Worm (Caenorhabditis elegans): ENCODE measurements around the gene F28E10.1.

F28E10.1 gene

ce11 chrIV:4570599-4570998 is 2.0 kb downstream of the F28E10.1 start:
- peak; percentile 9 for TF ChIP-seq irx-1 (tag; optimal IDR thresholded peaks at IDR 0.05)
- no peak for TF ChIP-seq ceh-90 (tag; optimal IDR thresholded peaks at IDR 0.05)
- peak; percentile 9 for TF ChIP-seq lin-13 (GFP tag; optimal IDR thresholded peaks at IDR 0.05)
- TF ChIP-seq efl-3 (GFP tag; optimal IDR thresholded peaks at IDR 0.05), result no peak
- no peak for TF ChIP-seq swsn-7 (tag; optimal IDR thresholded peaks at IDR 0.05)
- peak; percentile 24 for TF ChIP-seq nhr-71 (tag; optimal IDR thresholded peaks at IDR 0.05)
- no peak for TF ChIP-seq efl-1 (optimal IDR thresholded peaks at IDR 0.05)
- TF ChIP-seq efl-1 (GFP tag; optimal IDR thresholded peaks at IDR 0.05 in 1 of 2), result peak in 1 of 2 experiments; percentile 2
- peak; percentile 64 for TF ChIP-seq fkh-8 (tag; optimal IDR thresholded peaks at IDR 0.05)
- peak; percentile 79 for TF ChIP-seq lin-14 (GFP tag; optimal IDR thresholded peaks at IDR 0.05)
- TF ChIP-seq fkh-10 (GFP tag; optimal IDR thresholded peaks at IDR 0.05), result peak; percentile 77
- TF ChIP-seq nhr-47 (tag; optimal IDR thresholded peaks at IDR 0.05), result peak; percentile 27

- TF ChIP-seq nhr-237 (tag; optimal IDR thresholded peaks at IDR 0.05), result no peak
- no peak for TF ChIP-seq zag-1 (tag; optimal IDR thresholded peaks at IDR 0.05)
- no peak for TF ChIP-seq tlp-1 (tag; optimal IDR thresholded peaks at IDR 0.05)
- TF ChIP-seq unc-98 (GFP tag; IDR thresholded peaks at IDR 0.05), result no peak
- no peak for TF ChIP-seq nhr-85 (tag)
- TF ChIP-seq nhr-47 (tag; optimal IDR thresholded peaks at IDR 0.05), result peak; percentile 6
- TF ChIP-seq ceh-90 (tag; optimal IDR thresholded peaks at IDR 0.05), result no peak
- TF ChIP-seq blmp-1 (tag; optimal IDR thresholded peaks at IDR 0.05), result no peak
- peak; percentile 52 for TF ChIP-seq lin-14 (GFP tag; optimal IDR thresholded peaks at IDR 0.05)
- TF ChIP-seq ceh-82 (tag; optimal IDR thresholded peaks at IDR 0.05), result peak in 1 of 3 experiments; percentile 26
- TF ChIP-seq xbp-1 (tag; optimal IDR thresholded peaks at IDR 0.05), result no peak
- TF ChIP-seq ztf-11 (tag; optimal IDR thresholded peaks at IDR 0.05), result no peak
- no peak for TF ChIP-seq mef-2 (tag; optimal IDR thresholded peaks at IDR 0.05)
- no peak for TF ChIP-seq hpl-2 (GFP tag; optimal IDR thresholded peaks at IDR 0.05)
- no peak for TF ChIP-seq C34B4.2 (tag; optimal IDR thresholded peaks at IDR 0.05)
- TF ChIP-seq ztf-4 (tag; optimal IDR thresholded peaks at IDR 0.05), result no peak
- peak; percentile 9 for TF ChIP-seq ceh-8 (GFP tag; optimal IDR thresholded peaks at IDR 0.05)
- TF ChIP-seq sox-4 (tag; optimal IDR thresholded peaks at IDR 0.05), result no peak
- TF ChIP-seq skn-1 (tag; optimal IDR thresholded peaks at IDR 0.05), result no peak
- no peak for TF ChIP-seq nhr-77 (tag; optimal IDR thresholded peaks at IDR 0.05)
- TF ChIP-seq egl-13 (tag; optimal IDR thresholded peaks at IDR 0.05), result no peak
These were observed 5.4 kb downstream of the F28E10.1 start for ce11 chrIV:4574051-4574450.

- TF ChIP-seq nhr-12 (tag; optimal IDR thresholded peaks at IDR 0.05) (no peak), nhr-85 (tag) (no peak), Y116A8C.19 (tag; optimal IDR thresholded peaks at IDR 0.05; ENCODE audit: borderline replicate concordance) (no peak), lin-39 (tag; optimal IDR thresholded peaks at IDR 0.05) (no peak), pag-3 (tag; optimal IDR thresholded peaks at IDR 0.05; ENCODE audit: borderline replicate concordance, insufficient read depth) (no peak), nhr-28 (tag; optimal IDR thresholded peaks at IDR 0.05) (no peak), mep-1 (tag; optimal IDR thresholded peaks at IDR 0.05) (no peak), irx-1 (tag; optimal IDR thresholded peaks at IDR 0.05) (no peak), ceh-8 (GFP tag; optimal IDR thresholded peaks at IDR 0.05) (no peak), jun-1 (tag; optimal IDR thresholded peaks at IDR 0.05) (no peak), tbx-2 (tag; optimal IDR thresholded peaks at IDR 0.05) (no peak), efl-1 (optimal IDR thresholded peaks at IDR 0.05) (no peak), efl-1 (GFP tag; optimal IDR thresholded peaks at IDR 0.05 in 1 of 2) (no peak), pqm-1 (tag; optimal IDR thresholded peaks at IDR 0.05) (no peak), mef-2 (tag; optimal IDR thresholded peaks at IDR 0.05) (no peak), C04F5.9 (tag; optimal IDR thresholded peaks at IDR 0.05) (no peak)
These were observed 8.2 kb downstream of the F28E10.1 start for ce11 chrIV:4576847-4577246.

ce11 chrIV:4579472-4579871 is 10.8 kb downstream of the F28E10.1 start:
- no peak for TF ChIP-seq efl-1 (optimal IDR thresholded peaks at IDR 0.05)
- peak in 1 of 2 experiments; percentile 28 for TF ChIP-seq efl-1 (GFP tag; optimal IDR thresholded peaks at IDR 0.05 in 1 of 2)
- TF ChIP-seq efl-3 (GFP tag; optimal IDR thresholded peaks at IDR 0.05), result no peak

Data from whole organism, L1 larva.